Worm (Caenorhabditis elegans): ENCODE data around the gene D1005.5.
A peak's percentile ranks its signal among the peaks of the same experiment; 100 is the strongest.

- TF ChIP-seq snpc-4 (tag; optimal IDR thresholded peaks at IDR 0.05) (no peak), pqm-1 (tag; optimal IDR thresholded peaks at IDR 0.05) (no peak), ZK546.5 (tag; optimal IDR thresholded peaks at IDR 0.05) (no peak), lin-15B (tag; optimal IDR thresholded peaks at IDR 0.05) (no peak), unc-62 (GFP tag; optimal IDR thresholded peaks at IDR 0.05 in 1 of 2) (peak in 1 of 2 experiments; percentile 89), unc-62 (tag; optimal IDR thresholded peaks at IDR 0.05) (no peak), lin-39 (tag; optimal IDR thresholded peaks at IDR 0.05) (no peak), nhr-28 (tag; optimal IDR thresholded peaks at IDR 0.05) (no peak), unc-39 (tag; optimal IDR thresholded peaks at IDR 0.05) (no peak)
Measured at ce11 chrX:1443556-1444243, 29.1 kb downstream of the D1005.5 start.

Measured in whole organism, L4 larva.